Fruit fly (Drosophila melanogaster) whole organism, prepupa: ENCODE measurements around the gene Spn28Da.

Experiments
- CG10631 ChIP-seq: fragments of 200-800 bp; sonication (Bioruptor generic); optimal IDR thresholded peaks from 2 replicates; lab custom pipeline; 2016; ENCODE audit warnings: missing biosample characterization, missing genetic modification characterization
- CG10669 ChIP-seq: fragments of 200-800 bp; sonication (Bioruptor generic); optimal IDR thresholded peaks from 3 replicates; lab custom pipeline; 2018; ENCODE audit warnings: missing biosample characterization, mild to moderate bottlenecking, missing genetic modification characterization, moderate library complexity
- CG11294 ChIP-seq: fragments of 200-800 bp; sonication (Bioruptor generic); IDR thresholded peaks from 2 replicates; pipeline ENCODE4 v1.3.6; 2022; ENCODE audit warnings: missing biosample characterization, missing genetic modification characterization
- CG11762 ChIP-seq: fragments of 200-800 bp; sonication (Bioruptor generic); optimal IDR thresholded peaks from 3 replicates; lab custom pipeline; 2016; ENCODE audit warnings: missing biosample characterization, missing genetic modification characterization; ENCODE audit not compliant: insufficient read depth
- CG11902 ChIP-seq: fragments of 200-800 bp; sonication (Bioruptor generic); optimal IDR thresholded peaks from 3 replicates; lab custom pipeline; 2016; ENCODE audit warnings: missing biosample characterization, missing genetic modification characterization
- CG15336 ChIP-seq: fragments of 200-800 bp; sonication (Bioruptor generic); IDR thresholded peaks from 2 replicates; pipeline ENCODE4 v1.3.6; 2022; ENCODE audit warnings: missing biosample characterization, missing genetic modification characterization
- CG1621 ChIP-seq: fragments of 200-800 bp; sonication (Bioruptor generic); optimal IDR thresholded peaks from 3 replicates; lab custom pipeline; 2018; ENCODE audit warnings: missing biosample characterization, mild to moderate bottlenecking, missing genetic modification characterization
- CG3032 ChIP-seq: fragments of 200-800 bp; optimal IDR thresholded peaks from 2 replicates; lab custom pipeline; 2019; ENCODE audit warnings: missing biosample characterization, mild to moderate bottlenecking, missing genetic modification characterization, moderate library complexity
- CG31627 ChIP-seq: fragments of 200-800 bp; sonication (Bioruptor generic); optimal IDR thresholded peaks from 3 replicates; lab custom pipeline; 2016; ENCODE audit warnings: missing biosample characterization, missing genetic modification characterization
- CG32006 ChIP-seq: fragments of 200-800 bp; sonication (Bioruptor generic); optimal IDR thresholded peaks from 3 replicates; lab custom pipeline; 2017; ENCODE audit warnings: missing biosample characterization, mild to moderate bottlenecking, missing genetic modification characterization
- CG34406 ChIP-seq: fragments of 200-800 bp; sonication (Bioruptor generic); optimal IDR thresholded peaks from 3 replicates; lab custom pipeline; 2016; ENCODE audit warnings: missing biosample characterization, missing genetic modification characterization
- CG3919 ChIP-seq: fragments of 200-800 bp; sonication (Bioruptor generic); optimal IDR thresholded peaks from 3 replicates; lab custom pipeline; 2016; ENCODE audit warnings: missing biosample characterization, missing genetic modification characterization
- CG4318 ChIP-seq: fragments of 200-800 bp; sonication (Bioruptor generic); optimal IDR thresholded peaks from 3 replicates; lab custom pipeline; 2017; ENCODE audit warnings: missing biosample characterization, mild to moderate bottlenecking, missing genetic modification characterization
- CG6163 ChIP-seq: fragments of 200-800 bp; sonication (Bioruptor generic); IDR thresholded peaks from 3 replicates; pipeline ENCODE4 v1.3.6; 2022; ENCODE audit warnings: missing biosample characterization, missing genetic modification characterization
- CG6276 ChIP-seq: fragments of 200-800 bp; sonication (Bioruptor generic); optimal IDR thresholded peaks from 2 replicates; lab custom pipeline; 2017; ENCODE audit warnings: missing biosample characterization, mild to moderate bottlenecking, missing genetic modification characterization
- CG7368 ChIP-seq: fragments of 200-800 bp; sonication (Bioruptor generic); optimal IDR thresholded peaks from 3 replicates; lab custom pipeline; 2016; ENCODE audit warnings: missing biosample characterization, missing genetic modification characterization
- CG8119 ChIP-seq: fragments of 200-800 bp; sonication (Bioruptor generic); IDR thresholded peaks from 3 replicates; pipeline ENCODE4 v1.3.6; 2022; ENCODE audit warnings: missing biosample characterization, missing genetic modification characterization
- CG8632 ChIP-seq: fragments of 200-800 bp; sonication (Bioruptor generic); optimal IDR thresholded peaks from 3 replicates; lab custom pipeline; 2016; ENCODE audit warnings: missing biosample characterization, missing genetic modification characterization
- CG9139 ChIP-seq: fragments of 200-800 bp; sonication (Bioruptor generic); optimal IDR thresholded peaks from 3 replicates; lab custom pipeline; 2017; ENCODE audit warnings: missing biosample characterization, mild to moderate bottlenecking, missing genetic modification characterization
- Eip75B ChIP-seq: fragments of 200-800 bp; sonication (Bioruptor generic); optimal IDR thresholded peaks from 3 replicates; lab custom pipeline; 2016; ENCODE audit warnings: missing biosample characterization, missing genetic modification characterization
- Eip78C ChIP-seq: fragments of 200-800 bp; sonication (Bioruptor generic); peaks from one replicate; lab custom pipeline; 2016; ENCODE audit warnings: missing biosample characterization, missing genetic modification characterization
- Eip93F ChIP-seq: fragments of 200-800 bp; sonication (Bioruptor generic); optimal IDR thresholded peaks from 2 replicates; lab custom pipeline; 2016; ENCODE audit warnings: missing biosample characterization, mild to moderate bottlenecking, missing genetic modification characterization
- Ets96B ChIP-seq: fragments of 200-800 bp; optimal IDR thresholded peaks from 2 replicates; lab custom pipeline; 2019; ENCODE audit warnings: missing biosample characterization, mild to moderate bottlenecking, missing genetic modification characterization, moderate library complexity
- Gug ChIP-seq: fragments of 200-800 bp; sonication (Bioruptor generic); IDR thresholded peaks from 2 replicates; pipeline ENCODE4 v1.3.6; 2022; ENCODE audit warnings: missing biosample characterization, missing genetic modification characterization
- Hr38 ChIP-seq: sonication (Bioruptor generic); optimal IDR thresholded peaks from 2 replicates; lab custom pipeline; 2016; ENCODE audit warnings: missing biosample characterization, missing genetic modification characterization
- Hr39 ChIP-seq: fragments of 200-800 bp; sonication (Bioruptor generic); optimal IDR thresholded peaks from 2 replicates; lab custom pipeline; 2016; ENCODE audit warnings: missing biosample characterization, missing genetic modification characterization
- Hr4 ChIP-seq: fragments of 200-800 bp; sonication (Bioruptor generic); optimal IDR thresholded peaks from 3 replicates; lab custom pipeline; 2016; ENCODE audit warnings: missing biosample characterization, missing genetic modification characterization
- Lpt ChIP-seq: fragments of 200-800 bp; sonication (Bioruptor generic); optimal IDR thresholded peaks from 3 replicates; lab custom pipeline; 2016; ENCODE audit warnings: missing biosample characterization, missing genetic modification characterization
- OdsH ChIP-seq: fragments of 200-800 bp; sonication (Bioruptor generic); optimal IDR thresholded peaks from 3 replicates; lab custom pipeline; 2016; ENCODE audit warnings: missing biosample characterization, missing genetic modification characterization
- Smox ChIP-seq: fragments of 200-800 bp; sonication (Bioruptor generic); optimal IDR thresholded peaks from 3 replicates; lab custom pipeline; 2016; ENCODE audit warnings: missing biosample characterization, missing genetic modification characterization
- Sox102F ChIP-seq: fragments of 200-800 bp; sonication (Bioruptor generic); optimal IDR thresholded peaks from 2 replicates; lab custom pipeline; 2016; ENCODE audit warnings: missing biosample characterization, mild to moderate bottlenecking, missing genetic modification characterization
- Sox14 ChIP-seq: fragments of 200-800 bp; sonication (Bioruptor generic); optimal IDR thresholded peaks from 3 replicates; lab custom pipeline; 2016; ENCODE audit warnings: missing biosample characterization, missing genetic modification characterization
- Sox15 ChIP-seq: fragments of 200-800 bp; sonication (Bioruptor generic); optimal IDR thresholded peaks from 3 replicates; lab custom pipeline; 2016; ENCODE audit warnings: missing biosample characterization, missing genetic modification characterization
- achi ChIP-seq: fragments of 200-800 bp; sonication (Bioruptor generic); optimal IDR thresholded peaks from 3 replicates; lab custom pipeline; 2016; ENCODE audit warnings: missing biosample characterization, missing genetic modification characterization
- acj6 ChIP-seq: fragments of 200-800 bp; sonication (Bioruptor generic); optimal IDR thresholded peaks from 3 replicates; lab custom pipeline; 2016; ENCODE audit warnings: missing biosample characterization, missing genetic modification characterization
- cyc ChIP-seq: fragments of 200-800 bp; sonication (Bioruptor generic); optimal IDR thresholded peaks from 3 replicates; lab custom pipeline; 2016; ENCODE audit warnings: missing biosample characterization, missing genetic modification characterization
- dac ChIP-seq: fragments of 200-800 bp; sonication (Bioruptor generic); optimal IDR thresholded peaks from 2 replicates; lab custom pipeline; 2017; ENCODE audit warnings: missing biosample characterization, mild to moderate bottlenecking, missing genetic modification characterization
- dsx ChIP-seq: fragments of 200-800 bp; optimal IDR thresholded peaks from 3 replicates; lab custom pipeline; 2019; ENCODE audit warnings: missing biosample characterization, mild to moderate bottlenecking, missing genetic modification characterization, moderate library complexity; ENCODE audit not compliant: poor library complexity, severe bottlenecking
- eg ChIP-seq: fragments of 200-800 bp; sonication (Bioruptor generic); IDR thresholded peaks from 3 replicates; pipeline ENCODE4 v1.3.6; 2022; ENCODE audit warnings: missing biosample characterization, missing genetic modification characterization
- fd85E ChIP-seq: fragments of 200-800 bp; sonication (Bioruptor generic); optimal IDR thresholded peaks from 3 replicates; lab custom pipeline; 2016; ENCODE audit warnings: missing biosample characterization, missing genetic modification characterization
- fkh ChIP-seq: fragments of 200-800 bp; sonication (Bioruptor generic); optimal IDR thresholded peaks from 3 replicates; lab custom pipeline; 2017; ENCODE audit warnings: missing biosample characterization, mild to moderate bottlenecking, missing genetic modification characterization, moderate library complexity
- lz ChIP-seq: fragments of 200-800 bp; sonication (Bioruptor generic); optimal IDR thresholded peaks from 3 replicates; lab custom pipeline; 2016; ENCODE audit warnings: missing biosample characterization, missing genetic modification characterization
- pdm3 ChIP-seq: fragments of 200-800 bp; sonication (Bioruptor generic); optimal IDR thresholded peaks from 3 replicates; lab custom pipeline; 2016; ENCODE audit warnings: missing biosample characterization, missing genetic modification characterization
- salr ChIP-seq, 2 experiments: fragments of 200-800 bp; sonication (Bioruptor generic); optimal IDR thresholded peaks; 3 replicates each; lab custom pipeline; 2016 to 2018; ENCODE audit warnings: missing biosample characterization in 2 of 2, missing genetic modification characterization in 2 of 2, mild to moderate bottlenecking in 1 of 2
- ss ChIP-seq, 2 experiments: fragments of 200-800 bp; sonication (Bioruptor generic); optimal IDR thresholded peaks; 2 replicates in 1 of 2; 3 replicates in 1 of 2; lab custom pipeline; 2017 to 2018; ENCODE audit warnings: mild to moderate bottlenecking in 2 of 2, missing biosample characterization in 2 of 2, missing genetic modification characterization in 2 of 2, moderate library complexity in 1 of 2
- svp ChIP-seq: fragments of 200-800 bp; sonication (Bioruptor generic); peaks from one replicate; lab custom pipeline; 2016; ENCODE audit warnings: missing biosample characterization, missing genetic modification characterization
- topi ChIP-seq: fragments of 200-800 bp; sonication (Bioruptor generic); optimal IDR thresholded peaks from 3 replicates; lab custom pipeline; 2016; ENCODE audit warnings: missing biosample characterization, missing genetic modification characterization
- vri ChIP-seq: fragments of 200-800 bp; sonication (Bioruptor generic); optimal IDR thresholded peaks from 3 replicates; lab custom pipeline; 2016; ENCODE audit warnings: missing biosample characterization, mild to moderate bottlenecking, missing genetic modification characterization

Spn28Da gene

DNA sequence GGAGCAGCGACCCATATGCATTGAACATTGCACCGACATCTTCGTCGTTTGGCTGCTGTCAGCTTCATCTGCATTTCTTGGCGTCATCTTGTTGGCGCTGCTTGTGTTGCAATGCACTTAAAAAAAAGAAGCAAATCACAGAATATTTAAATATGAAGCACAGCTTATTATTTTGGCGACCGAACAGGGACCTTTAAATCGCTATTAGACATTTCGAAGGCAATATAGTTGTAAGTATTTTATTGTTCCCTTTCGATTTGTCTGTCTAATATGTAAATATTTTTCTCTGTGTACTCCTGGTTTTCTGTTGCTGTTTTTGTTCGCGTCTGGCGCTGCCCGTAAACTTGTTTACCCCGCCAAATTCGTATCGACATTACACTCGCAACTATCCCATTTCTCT is 11.0 kb upstream of the Spn28Da start (continued):
- TF ChIP-seq CG34406 (GFP tag; lab: Kevin White, UChicago) (peak; percentile 92), fd85E (peak; percentile 86), achi (GFP tag; lab: Kevin White, UChicago) (peak; percentile 96), eg (peak; percentile 97), CG9139 (GFP tag; lab: Kevin White, UChicago) (peak; percentile 91), CG6276 (GFP tag; lab: Kevin White, UChicago) (peak; percentile 96), Gug (GFP tag; lab: Robert Waterston, UW) (peak; percentile 88), Eip75B (GFP tag; lab: Kevin White, UChicago) (peak; percentile 95), CG7368 (GFP tag; lab: Kevin White, UChicago) (peak; percentile 96), OdsH (peak; percentile 94), CG1621 (peak; percentile 96), topi (GFP tag; lab: Kevin White, UChicago) (peak; percentile 91), CG6163 (GFP tag; lab: Robert Waterston, UW) (peak; percentile 98), CG8632 (GFP tag; lab: Kevin White, UChicago) (peak; percentile 91), Hr4 (peak; percentile 99), Sox15 (GFP tag; lab: Kevin White, UChicago) (peak; percentile 84), fkh (GFP tag; lab: Kevin White, UChicago) (no peak), CG11762 (GFP tag; lab: Kevin White, UChicago) (peak; percentile 91), pdm3 (GFP tag; lab: Kevin White, UChicago) (peak; percentile 95), Ets96B (tag; lab: Kevin White, UChicago) (peak; percentile 97), CG8119 (GFP tag; lab: Robert Waterston, UW) (peak; percentile 97), Eip93F (GFP tag; lab: Kevin White, UChicago) (no peak), CG15336 (peak; percentile 97), CG3032 (tag; lab: Kevin White, UChicago) (peak; percentile 97)
- TF ChIP-seq, all 60 proteins: peak for 58

DNA sequence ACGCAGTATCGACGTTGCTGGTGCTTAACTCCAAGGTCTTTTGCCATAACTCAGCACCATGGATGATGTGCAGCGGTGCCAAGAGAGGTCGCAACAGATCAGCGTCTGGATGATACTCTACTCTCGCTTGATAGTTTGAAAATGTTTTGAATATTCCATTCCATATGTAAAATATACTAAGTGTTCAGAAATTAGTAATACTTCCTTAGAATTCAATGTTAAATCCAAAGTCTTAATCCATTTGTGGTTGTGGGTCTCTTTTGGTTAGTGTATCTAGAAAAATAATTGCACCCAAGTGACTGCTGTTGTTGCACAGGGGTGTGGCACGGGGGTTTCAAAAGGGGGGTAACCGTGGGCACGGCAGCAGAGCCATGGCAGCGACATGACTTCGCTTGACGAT is 10.2 kb upstream of the Spn28Da start:
- TF ChIP-seq CG15336: peak; percentile 82
- TF ChIP-seq CG10631 (GFP tag; lab: Kevin White, UChicago): peak; percentile 70
- peak in 1 of 2 experiments; percentile 26 for TF ChIP-seq ss (GFP tag; optimal IDR thresholded peaks at IDR 0.05; lab: Kevin White, UChicago)
- TF ChIP-seq CG8119 (GFP tag; lab: Robert Waterston, UW): peak; percentile 69
- peak; percentile 26 for TF ChIP-seq CG1621
- peak; percentile 16 for TF ChIP-seq CG11902 (GFP tag; lab: Kevin White, UChicago)
- TF ChIP-seq Hr38 (GFP tag; lab: Kevin White, UChicago): no peak
- no peak for TF ChIP-seq Smox (GFP tag; lab: Kevin White, UChicago)
- peak; percentile 92 for TF ChIP-seq Eip78C
- TF ChIP-seq Sox102F (GFP tag; lab: Kevin White, UChicago): no peak
- TF ChIP-seq Ets96B (tag; lab: Kevin White, UChicago): peak; percentile 79
- peak; percentile 63 for TF ChIP-seq dsx
- no peak for TF ChIP-seq Hr39 (GFP tag; lab: Kevin White, UChicago)
- peak; percentile 71 for TF ChIP-seq CG32006 (GFP tag; lab: Kevin White, UChicago)
- TF ChIP-seq eg: peak; percentile 83
- peak; percentile 60 for TF ChIP-seq svp
- TF ChIP-seq acj6 (GFP tag; lab: Kevin White, UChicago): peak; percentile 57
- TF ChIP-seq CG9139 (GFP tag; lab: Kevin White, UChicago): no peak
- peak; percentile 54 for TF ChIP-seq dac (GFP tag; lab: Kevin White, UChicago)
- TF ChIP-seq CG10669 (GFP tag; lab: Kevin White, UChicago): peak; percentile 74
- peak; percentile 28 for TF ChIP-seq topi (GFP tag; lab: Kevin White, UChicago)
- TF ChIP-seq CG8632 (GFP tag; lab: Kevin White, UChicago): peak; percentile 9
- peak; percentile 67 for TF ChIP-seq Lpt (GFP tag; lab: Kevin White, UChicago)
- peak; percentile 7 for TF ChIP-seq CG11762 (GFP tag; lab: Kevin White, UChicago)
- TF ChIP-seq fkh (GFP tag; lab: Kevin White, UChicago): no peak
- TF ChIP-seq cyc (GFP tag; lab: Kevin White, UChicago): peak; percentile 24
- TF ChIP-seq pdm3 (GFP tag; lab: Kevin White, UChicago): peak; percentile 46
- peak; percentile 52 to 79 for TF ChIP-seq salr (GFP tag; optimal IDR thresholded peaks at IDR 0.05; lab: Kevin White, UChicago)
- no peak for TF ChIP-seq Eip93F (GFP tag; lab: Kevin White, UChicago)
- peak; percentile 58 for TF ChIP-seq CG3919 (GFP tag; lab: Kevin White, UChicago)
- peak; percentile 27; the same call in 1 of the 2 replicates for TF ChIP-seq CG11294
- peak; percentile 48 for TF ChIP-seq CG7368 (GFP tag; lab: Kevin White, UChicago)
- no peak for TF ChIP-seq vri (GFP tag; lab: Kevin White, UChicago)
- TF ChIP-seq CG4318: peak; percentile 64
- TF ChIP-seq Sox14 (GFP tag; lab: Kevin White, UChicago): peak; percentile 55
- TF ChIP-seq CG6163 (GFP tag; lab: Robert Waterston, UW): peak; percentile 77
- no peak for TF ChIP-seq CG31627 (GFP tag; lab: Kevin White, UChicago)
- no peak for TF ChIP-seq lz (GFP tag; lab: Kevin White, UChicago)
- TF ChIP-seq OdsH: peak; percentile 56
- TF ChIP-seq achi (GFP tag; lab: Kevin White, UChicago): peak; percentile 33
